Fruit fly (Drosophila melanogaster): ENCODE data around the gene oc.

oc gene

dm6 chrX:8650631-8651133 is at the start of gene oc (continued):
- TF ChIP-seq dysf (GFP tag; IDR thresholded peaks at IDR 0.05), result no peak
- TF ChIP-seq CG11723 (GFP tag; optimal IDR thresholded peaks at IDR 0.05), result no peak
- TF ChIP-seq CG10321 (GFP tag; IDR thresholded peaks at IDR 0.05), result peak; percentile 100
- no peak for TF ChIP-seq CG10366 (GFP tag; IDR thresholded peaks at IDR 0.05)
- TF ChIP-seq MESR4 (GFP tag; optimal IDR thresholded peaks at IDR 0.05), result no peak
- no peak for TF ChIP-seq jigr1 (GFP tag; IDR thresholded peaks at IDR 0.05)
- 0 out of 2 replicates have a peak, but pooled peaks have one; percentile 14 for TF ChIP-seq sim (GFP tag; IDR thresholded peaks at IDR 0.05)
- no peak for TF ChIP-seq CG17568 (GFP tag; optimal IDR thresholded peaks at IDR 0.05)
- TF ChIP-seq MBD-R2 (GFP tag; IDR thresholded peaks at IDR 0.05), result no peak
- TF ChIP-seq fd96Cb (tag; optimal IDR thresholded peaks at IDR 0.05), result no peak
- no peak for TF ChIP-seq CG6683 (GFP tag; optimal IDR thresholded peaks at IDR 0.05)
- no peak for TF ChIP-seq CG4730 (GFP tag; IDR thresholded peaks at IDR 0.05)
- peak in 1 of 2 experiments; percentile 36 for TF ChIP-seq crp (GFP tag; optimal IDR thresholded peaks at IDR 0.05)
- TF ChIP-seq PHDP (tag; optimal IDR thresholded peaks at IDR 0.05), result no peak
- no peak for TF ChIP-seq prd (optimal IDR thresholded peaks at IDR 0.05)
- no peak; the same call in 2 of the 3 replicates for TF ChIP-seq prd (GFP tag; IDR thresholded peaks at IDR 0.05)
- TF ChIP-seq dmrt11E (tag; optimal IDR thresholded peaks at IDR 0.05), result peak; percentile 2
- no peak for TF ChIP-seq gt (GFP tag; IDR thresholded peaks at IDR 0.05)
- no peak for TF ChIP-seq CG12659 (GFP tag; optimal IDR thresholded peaks at IDR 0.05)
- TF ChIP-seq CG2120 (GFP tag; optimal IDR thresholded peaks at IDR 0.05), result no peak
- no peak for TF ChIP-seq Dip2 (GFP tag; IDR thresholded peaks at IDR 0.05)
- TF ChIP-seq trh (GFP tag; optimal IDR thresholded peaks at IDR 0.05), result no peak
- no peak for TF ChIP-seq HLHmδ (GFP tag; optimal IDR thresholded peaks at IDR 0.05)
- TF ChIP-seq CG7963 (GFP tag; IDR thresholded peaks at IDR 0.05; ENCODE audit: partially characterized antibody), result no peak
- TF ChIP-seq Myb (GFP tag; optimal IDR thresholded peaks at IDR 0.05), result no peak
- no peak for TF ChIP-seq shn (GFP tag; optimal IDR thresholded peaks at IDR 0.05)
- no peak for TF ChIP-seq CG15073 (GFP tag; optimal IDR thresholded peaks at IDR 0.05)
- TF ChIP-seq CG15479 (GFP tag; optimal IDR thresholded peaks at IDR 0.05), result peak; percentile 72
- TF ChIP-seq chinmo (GFP tag; IDR thresholded peaks at IDR 0.05; ENCODE audit: partially characterized antibody), result 0 out of 4 replicates have a peak, but pooled peaks have one; percentile 69
- no peak for TF ChIP-seq Tbp (GFP tag; optimal IDR thresholded peaks at IDR 0.05)
- no peak for TF ChIP-seq nau (GFP tag; optimal IDR thresholded peaks at IDR 0.05)
- TF ChIP-seq Hr39 (optimal IDR thresholded peaks at IDR 0.05), result peak; percentile 94
- TF ChIP-seq ind (GFP tag; optimal IDR thresholded peaks at IDR 0.05), result no peak
- no peak for TF ChIP-seq nerfin-1 (tag; optimal IDR thresholded peaks at IDR 0.05)
- TF ChIP-seq Dad (GFP tag; optimal IDR thresholded peaks at IDR 0.05), result no peak
- TF ChIP-seq BtbVII (GFP tag; optimal IDR thresholded peaks at IDR 0.05), result no peak
- no peak for TF ChIP-seq eyg (GFP tag; optimal IDR thresholded peaks at IDR 0.05)
- TF ChIP-seq CG1233 (GFP tag; optimal IDR thresholded peaks at IDR 0.05), result no peak
- TF ChIP-seq trem (tag; optimal IDR thresholded peaks at IDR 0.05), result peak; percentile 5
- TF ChIP-seq CG13624 (GFP tag; optimal IDR thresholded peaks at IDR 0.05), result no peak
- no peak for TF ChIP-seq fru (optimal IDR thresholded peaks at IDR 0.05)
- TF ChIP-seq CG7556 (GFP tag; optimal IDR thresholded peaks at IDR 0.05), result no peak
- TF ChIP-seq CG8388 (GFP tag; optimal IDR thresholded peaks at IDR 0.05), result no peak
- TF ChIP-seq kah (GFP tag; optimal IDR thresholded peaks at IDR 0.05), result no peak
- no peak for TF ChIP-seq CG14050 (GFP tag; IDR thresholded peaks at IDR 0.05)
- TF ChIP-seq seq (GFP tag; IDR thresholded peaks at IDR 0.05), result peak; percentile 92
- TF ChIP-seq Sry-δ (GFP tag; optimal IDR thresholded peaks at IDR 0.05), result peak; percentile 3
- TF ChIP-seq Dfd (GFP tag; optimal IDR thresholded peaks at IDR 0.05), result peak in 1 of 2 experiments; percentile 11
- no peak for TF ChIP-seq H2.0 (GFP tag; IDR thresholded peaks at IDR 0.05)
- no peak for TF ChIP-seq Atf3 (GFP tag; optimal IDR thresholded peaks at IDR 0.05)
- no peak for TF ChIP-seq Ptx1 (GFP tag; IDR thresholded peaks at IDR 0.05)
- no peak for TF ChIP-seq CG7745 (tag; optimal IDR thresholded peaks at IDR 0.05)
